Fruit fly (Drosophila melanogaster) whole organism, wandering third instar larva: ENCODE measurements around the gene Hph.

ENCODE experiments used
- Dif ChIP-seq: fragments of 200-275, 200-300 bp; sonication (Bioruptor generic); optimal IDR thresholded peaks from 2 replicates; lab custom pipeline; 2018; ENCODE audit warnings: missing biosample characterization, missing genetic modification characterization; ENCODE audit not compliant: partially characterized antibody
- Jra ChIP-seq: sonication (Bioruptor generic); optimal IDR thresholded peaks from 2 replicates; lab custom pipeline; 2016; ENCODE audit warnings: missing biosample characterization, missing genetic modification characterization
- Myc ChIP-seq: fragments of >200 bp; optimal IDR thresholded peaks from 2 replicates; lab custom pipeline; 2017
- br ChIP-seq: fragments of 200-800 bp; sonication (Bioruptor generic); optimal IDR thresholded peaks from 2 replicates; lab custom pipeline; 2016; ENCODE audit warnings: missing biosample characterization, missing genetic modification characterization
- lola ChIP-seq: fragments of >200 bp; optimal IDR thresholded peaks from 2 replicates; lab custom pipeline; 2017; ENCODE audit warnings: missing biosample characterization, missing genetic modification characterization
- pan ChIP-seq: fragments of >200 bp; optimal IDR thresholded peaks from 2 replicates; lab custom pipeline; 2017

- TF ChIP-seq lola (GFP tag; lab: Kevin White, UChicago) (no peak), pan (lab: Kevin White, UChicago) (no peak), Myc (lab: Kevin White, UChicago) (no peak), Jra (no peak), Dif (GFP tag; lab: Kevin White, UChicago) (no peak), br (GFP tag; lab: Kevin White, UChicago) (no peak)
Measured at dm6 chr3R:5219466-5219865, 37.4 kb upstream of the Hph start, which contains the start of the genes Prosbeta2R2 and CG1116.
